Fruit fly (Drosophila melanogaster) whole organism, embryonic: Measurements from ENCODE around the gene Him.
A peak's percentile ranks its signal among the peaks of the same experiment; 100 is the strongest.

Source experiments
- Awh ChIP-seq: fragments of 200-800 bp; sonication (Bioruptor generic); IDR thresholded peaks from 2 replicates; pipeline ENCODE4, ENCODE4 v1.3.6; 2022; ENCODE audit warnings: missing biosample characterization, missing genetic modification characterization
- Blimp-1 ChIP-seq: fragments of 200-800 bp; sonication (Bioruptor generic); optimal IDR thresholded peaks from 3 replicates; lab custom pipeline; 2018; ENCODE audit warnings: missing biosample characterization, missing genetic modification characterization, mild to moderate bottlenecking, moderate library complexity, missing genetic modification reagents
- CG10147 ChIP-seq: fragments of 200-800 bp; sonication (Bioruptor generic); optimal IDR thresholded peaks from 2 replicates; lab custom pipeline; 2019; ENCODE audit warnings: missing biosample characterization, mild to moderate bottlenecking, missing genetic modification characterization, moderate library complexity
- CG1024 ChIP-seq: fragments of 200-800 bp; sonication (Bioruptor generic); IDR thresholded peaks from 2 replicates; pipeline ENCODE4 v1.3.6; 2022; ENCODE audit warnings: missing biosample characterization, missing genetic modification characterization
- CG11456 ChIP-seq: fragments of 200-800 bp; sonication (Bioruptor generic); IDR thresholded peaks from 3 replicates; pipeline ENCODE4 v1.3.6; 2022; ENCODE audit warnings: missing biosample characterization, missing genetic modification characterization
- CG11504 ChIP-seq: fragments of 200-800 bp; sonication (Bioruptor generic); optimal IDR thresholded peaks from 3 replicates; lab custom pipeline; 2019; ENCODE audit warnings: missing biosample characterization, mild to moderate bottlenecking, missing genetic modification characterization, moderate library complexity
- CG12071 ChIP-seq: fragments of 200-800 bp; sonication (Bioruptor generic); optimal IDR thresholded peaks from 3 replicates; lab custom pipeline; 2018; ENCODE audit warnings: missing biosample characterization, mild to moderate bottlenecking, missing genetic modification characterization
- CG13424 ChIP-seq: fragments of 200-800 bp; sonication (Bioruptor generic); optimal IDR thresholded peaks from 2 replicates; lab custom pipeline; 2019; ENCODE audit warnings: missing biosample characterization, mild to moderate bottlenecking, missing genetic modification characterization, moderate library complexity
- CG14710 ChIP-seq: fragments of 200-800 bp; sonication (Bioruptor generic); optimal IDR thresholded peaks from 3 replicates; lab custom pipeline; 2019; ENCODE audit warnings: missing biosample characterization, mild to moderate bottlenecking, missing genetic modification characterization, moderate library complexity
- CG14965 ChIP-seq: fragments of 200-800 bp; sonication (Bioruptor generic); optimal IDR thresholded peaks from 2 replicates; lab custom pipeline; 2016; ENCODE audit warnings: missing biosample characterization, missing genetic modification characterization, borderline replicate concordance
- CG15514 ChIP-seq: fragments of 200-800 bp; sonication (Bioruptor generic); optimal IDR thresholded peaks from 3 replicates; lab custom pipeline; 2017; ENCODE audit warnings: missing biosample characterization, missing genetic modification characterization, mild to moderate bottlenecking, moderate library complexity, missing genetic modification reagents
- CG15601 ChIP-seq: fragments of 200-800 bp; sonication (Bioruptor generic); optimal IDR thresholded peaks from 3 replicates; lab custom pipeline; 2019; ENCODE audit warnings: missing biosample characterization, mild to moderate bottlenecking, missing genetic modification characterization, moderate library complexity
- CG15696 ChIP-seq: fragments of 200-800 bp; sonication (Bioruptor generic); optimal IDR thresholded peaks from 2 replicates; lab custom pipeline; 2019; ENCODE audit warnings: missing biosample characterization, mild to moderate bottlenecking, missing genetic modification characterization, moderate library complexity
- CG18262 ChIP-seq: fragments of 200-800 bp; optimal IDR thresholded peaks from 3 replicates; lab custom pipeline; 2019; ENCODE audit warnings: missing biosample characterization, mild to moderate bottlenecking, missing genetic modification characterization, moderate library complexity
- CG18599 ChIP-seq: fragments of 200-800 bp; sonication (Bioruptor generic); optimal IDR thresholded peaks from 3 replicates; lab custom pipeline; 2017; ENCODE audit warnings: missing biosample characterization, missing genetic modification characterization, mild to moderate bottlenecking, moderate library complexity, missing genetic modification reagents
- CG18764 ChIP-seq: fragments of 200-800 bp; sonication (Bioruptor generic); optimal IDR thresholded peaks from 3 replicates; lab custom pipeline; 2016; ENCODE audit warnings: missing biosample characterization, missing genetic modification characterization
- CG2202 ChIP-seq: fragments of 200-800 bp; sonication (Bioruptor generic); optimal IDR thresholded peaks from 2 replicates; lab custom pipeline; 2018; ENCODE audit warnings: missing biosample characterization, mild to moderate bottlenecking, missing genetic modification characterization
- CG2712 ChIP-seq: fragments of 200-800 bp; optimal IDR thresholded peaks from 3 replicates; lab custom pipeline; 2019; ENCODE audit warnings: missing biosample characterization, mild to moderate bottlenecking, missing genetic modification characterization, moderate library complexity
- CG2875 ChIP-seq: fragments of 200-800 bp; sonication (Bioruptor generic); optimal IDR thresholded peaks from 2 replicates; lab custom pipeline; 2017; ENCODE audit warnings: missing biosample characterization, mild to moderate bottlenecking, missing genetic modification characterization, missing genetic modification reagents
- CG6254 ChIP-seq: fragments of 200-800 bp; sonication (Bioruptor generic); optimal IDR thresholded peaks from 3 replicates; lab custom pipeline; 2017; ENCODE audit warnings: mild to moderate bottlenecking, missing biosample characterization, missing genetic modification reagents, missing genetic modification characterization
- CG7987 ChIP-seq: fragments of 200-800 bp; sonication (Bioruptor generic); optimal IDR thresholded peaks from 2 replicates; lab custom pipeline; 2018; ENCODE audit warnings: missing biosample characterization, mild to moderate bottlenecking, missing genetic modification characterization, moderate library complexity
- D ChIP-seq, 2 experiments: fragments of 200-800 bp in 1 of 2; fragments of >200 bp in 1 of 2; sonication (Bioruptor generic) in 1 of 2; optimal IDR thresholded peaks; 2 replicates in 1 of 2; 3 replicates in 1 of 2; lab custom pipeline; 2017; ENCODE audit warnings: mild to moderate bottlenecking in 1 of 2, missing biosample characterization in 1 of 2, missing genetic modification characterization in 1 of 2, missing genetic modification reagents in 1 of 2
- Dip3 ChIP-seq: fragments of 200-800 bp; sonication (Bioruptor generic); optimal IDR thresholded peaks from 3 replicates; lab custom pipeline; 2016; ENCODE audit warnings: missing biosample characterization, missing genetic modification characterization
- Eip74EF ChIP-seq, 2 experiments: fragments of 200-800 bp in 1 of 2; fragments of >200 bp in 1 of 2; sonication (Bioruptor generic) in 1 of 2; optimal IDR thresholded peaks; 2 replicates each; lab custom pipeline; 2017 to 2019; ENCODE audit warnings: missing biosample characterization in 2 of 2, missing genetic modification characterization in 2 of 2, mild to moderate bottlenecking in 1 of 2, moderate library complexity in 1 of 2
- Fer1 ChIP-seq: fragments of 200-800 bp; sonication (Bioruptor generic); optimal IDR thresholded peaks from 2 replicates; lab custom pipeline; 2017; ENCODE audit warnings: missing biosample characterization, mild to moderate bottlenecking, missing genetic modification characterization
- Hr39 ChIP-seq: fragments of >200 bp; optimal IDR thresholded peaks from 2 replicates; lab custom pipeline; 2017
- Lhr ChIP-seq: fragments of 200-800 bp; sonication (Bioruptor generic); optimal IDR thresholded peaks from 3 replicates; lab custom pipeline; 2017; ENCODE audit warnings: mild to moderate bottlenecking, missing biosample characterization, missing genetic modification reagents, missing genetic modification characterization
- Med ChIP-seq: fragments of 200-800 bp; sonication (Bioruptor generic); peaks from one replicate; lab custom pipeline; 2016; ENCODE audit warnings: missing biosample characterization, missing genetic modification characterization, mild to moderate bottlenecking, inconsistent platforms, moderate library complexity
- Meics ChIP-seq: fragments of 200-800 bp; sonication (Bioruptor generic); optimal IDR thresholded peaks from 2 replicates; lab custom pipeline; 2017; ENCODE audit warnings: missing biosample characterization, mild to moderate bottlenecking, missing genetic modification characterization
- Oaz ChIP-seq: fragments of 200-800 bp; sonication (Bioruptor generic); IDR thresholded peaks from 2 replicates; pipeline ENCODE4 v1.3.6; 2022; ENCODE audit warnings: missing biosample characterization, missing genetic modification characterization
- Xrp1 ChIP-seq: fragments of 200-800 bp; sonication (Bioruptor generic); IDR thresholded peaks from 2 replicates; pipeline ENCODE4 v1.3.6; 2022; ENCODE audit warnings: missing biosample characterization, missing genetic modification characterization
- ab ChIP-seq: fragments of 200-800 bp; sonication (Bioruptor generic); optimal IDR thresholded peaks from 2 replicates; lab custom pipeline; 2016; ENCODE audit warnings: missing biosample characterization, missing genetic modification characterization
- ash1 ChIP-seq: fragments of 200-800 bp; sonication (Bioruptor generic); optimal IDR thresholded peaks from 2 replicates; lab custom pipeline; 2018; ENCODE audit warnings: missing biosample characterization, mild to moderate bottlenecking, missing genetic modification characterization
- cad ChIP-seq: fragments of >200 bp; optimal IDR thresholded peaks from 2 replicates; lab custom pipeline; 2017; ENCODE audit warnings: missing biosample characterization, missing genetic modification characterization
- cg ChIP-seq: fragments of 200-800 bp; sonication (Bioruptor generic); optimal IDR thresholded peaks from 3 replicates; lab custom pipeline; 2019; ENCODE audit warnings: missing biosample characterization, mild to moderate bottlenecking, missing genetic modification characterization, moderate library complexity
- ci ChIP-seq: fragments of 200-800 bp; sonication (Bioruptor generic); IDR thresholded peaks from 3 replicates; pipeline ENCODE4 v1.3.6; 2022; ENCODE audit warnings: missing biosample characterization, missing genetic modification characterization
- dmrt99B ChIP-seq: fragments of 200-800 bp; sonication (Bioruptor generic); optimal IDR thresholded peaks from 2 replicates; lab custom pipeline; 2018; ENCODE audit warnings: missing biosample characterization, mild to moderate bottlenecking, missing genetic modification characterization, moderate library complexity
- gsb-n ChIP-seq: fragments of 200-800 bp; sonication (Bioruptor generic); optimal IDR thresholded peaks from 3 replicates; lab custom pipeline; 2018; ENCODE audit warnings: missing biosample characterization, mild to moderate bottlenecking, missing genetic modification characterization
- ham ChIP-seq: fragments of 200-800 bp; sonication (Bioruptor generic); IDR thresholded peaks from 2 replicates; pipeline ENCODE4 v1.3.6; 2022; ENCODE audit warnings: missing biosample characterization, missing genetic modification characterization
- kni ChIP-seq: fragments of 200-800 bp; sonication (Bioruptor generic); optimal IDR thresholded peaks from 3 replicates; lab custom pipeline; 2017; ENCODE audit warnings: mild to moderate bottlenecking, missing biosample characterization, missing genetic modification reagents, missing genetic modification characterization
- lab ChIP-seq: fragments of 200-800 bp; sonication (Bioruptor generic); optimal IDR thresholded peaks from 3 replicates; lab custom pipeline; 2017; ENCODE audit warnings: missing biosample characterization, missing genetic modification characterization, mild to moderate bottlenecking, moderate library complexity, missing genetic modification reagents
- lov ChIP-seq, 2 experiments: fragments of 200-800 bp in 1 of 2; fragments of >200 bp in 1 of 2; sonication (Bioruptor generic) in 1 of 2; IDR thresholded peaks in 1 of 2; optimal IDR thresholded peaks in 1 of 2; 2 replicates in 1 of 2; 3 replicates in 1 of 2; pipeline versions ENCODE4 v1.3.6 to Lab custom; 2017 to 2022; ENCODE audit warnings: missing biosample characterization in 1 of 2, missing genetic modification characterization in 1 of 2
- repo ChIP-seq: fragments of 200-800 bp; sonication (Bioruptor generic); optimal IDR thresholded peaks from 2 replicates; lab custom pipeline; 2016; ENCODE audit warnings: missing biosample characterization, missing genetic modification characterization
- sc ChIP-seq, 3 experiments: fragments of >200 bp in 2 of 3; fragments of 200-800 bp in 1 of 3; sonication (Bioruptor generic) in 1 of 3; optimal IDR thresholded peaks; 2 replicates in 2 of 3; 3 replicates in 1 of 3; lab custom pipeline; 2017; ENCODE audit warnings: mild to moderate bottlenecking in 1 of 3, missing biosample characterization in 1 of 3, missing genetic modification characterization in 1 of 3, missing genetic modification reagents in 1 of 3
- sens ChIP-seq: fragments of 200-800 bp; sonication (Bioruptor generic); peaks from one replicate; lab custom pipeline; 2016; ENCODE audit warnings: missing biosample characterization, missing genetic modification characterization
- sna ChIP-seq: fragments of 200-800 bp; sonication (Bioruptor generic); IDR thresholded peaks from 2 replicates; pipeline ENCODE4 v1.3.6; 2022; ENCODE audit warnings: missing biosample characterization, missing genetic modification characterization; ENCODE audit not compliant: partially characterized antibody
- stwl ChIP-seq: fragments of 200-800 bp; sonication (Bioruptor generic); optimal IDR thresholded peaks from 3 replicates; lab custom pipeline; 2018; ENCODE audit warnings: missing biosample characterization, mild to moderate bottlenecking, missing genetic modification characterization, moderate library complexity

Him gene

DNA sequence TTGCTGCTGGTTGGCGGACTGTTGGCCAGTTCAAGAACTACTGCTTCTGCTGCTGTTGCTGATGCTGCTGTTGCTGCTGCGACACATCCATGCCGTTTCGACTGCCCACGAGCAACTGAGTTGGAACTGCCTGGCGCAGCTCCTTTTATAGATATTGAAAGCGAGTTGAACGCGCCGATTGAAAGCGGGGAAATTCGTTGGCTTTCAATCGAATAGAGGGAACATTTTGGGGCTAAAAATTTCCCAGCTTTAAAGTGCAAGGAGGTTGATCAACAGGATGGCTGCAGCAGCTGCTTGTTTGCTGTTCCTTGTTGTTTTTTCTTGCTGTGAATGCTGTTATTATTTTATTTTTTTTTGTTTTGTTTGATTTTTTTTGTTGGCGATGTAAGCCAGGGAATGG is 16.7 kb downstream of the Him start, which contains the start of gene CG33639:
Gene CG33639, minus strand, starts transcription at position 101 of the 400 bp plus-strand sequence.
- TF ChIP-seq CG15514 (GFP tag; lab: Kevin White, UChicago) (peak; percentile 4), sna (GFP tag; lab: Robert Waterston, UW) (no peak), Oaz (GFP tag; lab: Robert Waterston, UW) (no peak), lab (peak; percentile 3), cad (GFP tag; lab: Kevin White, UChicago) (no peak), Fer1 (peak; percentile 33), Hr39 (lab: Kevin White, UChicago) (no peak), CG15601 (tag; lab: Kevin White, UChicago) (peak; percentile 90), ash1 (GFP tag; lab: Kevin White, UChicago) (no peak), CG18599 (peak; percentile 1), CG2712 (tag; lab: Kevin White, UChicago) (no peak)
- TF ChIP-seq, all 482 proteins: peak for 5

DNA sequence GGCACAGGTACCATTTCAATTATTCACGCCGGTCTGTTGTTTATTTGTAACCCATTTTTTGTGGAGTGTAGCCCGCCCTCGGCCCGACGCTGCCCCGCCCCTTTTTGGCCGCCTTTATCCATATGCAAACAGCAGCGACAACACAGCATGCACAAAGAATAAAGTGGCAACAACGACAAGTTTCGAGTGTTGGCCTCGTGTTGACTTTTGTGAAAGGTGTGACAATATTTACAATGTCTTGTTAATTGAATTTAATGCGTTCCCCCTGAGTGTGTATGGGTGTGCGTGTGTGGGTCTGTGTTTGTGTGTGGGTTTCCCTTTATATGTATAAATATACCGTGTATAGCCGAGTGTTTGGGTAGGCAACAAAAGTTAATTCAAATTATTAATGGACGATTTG is 28.7 kb downstream of the Him start:
- TF ChIP-seq CG15696 (tag; lab: Kevin White, UChicago), result peak; percentile 31
- peak; percentile 75 for TF ChIP-seq sens
- TF ChIP-seq CG12071 (GFP tag; lab: Kevin White, UChicago), result peak; percentile 19
- TF ChIP-seq CG18262, result peak; percentile 12
- TF ChIP-seq CG11504 (tag; lab: Kevin White, UChicago), result peak; percentile 2
- no peak for TF ChIP-seq repo (GFP tag; lab: Kevin White, UChicago)
- TF ChIP-seq Eip74EF (GFP tag; optimal IDR thresholded peaks at IDR 0.05; lab: Kevin White, UChicago), result no peak
- TF ChIP-seq ci (GFP tag; lab: Robert Waterston, UW), result peak; percentile 68; the same call in 2 of the 3 replicates
- no peak for TF ChIP-seq CG11456 (GFP tag; lab: Robert Waterston, UW)
- TF ChIP-seq Xrp1, result peak; percentile 65
- no peak for TF ChIP-seq Dip3 (GFP tag; lab: Kevin White, UChicago)
- TF ChIP-seq Meics (GFP tag; lab: Kevin White, UChicago), result no peak
- no peak for TF ChIP-seq sc (optimal IDR thresholded peaks at IDR 0.05; lab: Kevin White, UChicago)
- peak; percentile 26 for TF ChIP-seq sc (GFP tag; optimal IDR thresholded peaks at IDR 0.05; lab: Kevin White, UChicago)
- TF ChIP-seq Med (GFP tag; lab: Kevin White, UChicago), result peak; percentile 69
- TF ChIP-seq D (optimal IDR thresholded peaks at IDR 0.05; lab: Kevin White, UChicago), result no peak
- peak; percentile 38 for TF ChIP-seq D (GFP tag; optimal IDR thresholded peaks at IDR 0.05; lab: Kevin White, UChicago)
- TF ChIP-seq CG2875 (GFP tag; lab: Kevin White, UChicago), result peak; percentile 53
- TF ChIP-seq CG13424, result peak; percentile 5
- TF ChIP-seq gsb-n, result peak; percentile 55
- TF ChIP-seq lov (optimal IDR thresholded peaks at IDR 0.05; lab: Kevin White, UChicago), result no peak
- no peak for TF ChIP-seq lov (GFP tag; IDR thresholded peaks at IDR 0.05; lab: Robert Waterston, UW)
- peak; percentile 69 for TF ChIP-seq kni
- TF ChIP-seq CG14710 (tag; lab: Kevin White, UChicago), result peak; percentile 36
- peak; percentile 68 for TF ChIP-seq Blimp-1 (GFP tag; lab: Kevin White, UChicago)
- TF ChIP-seq stwl, result no peak
- peak; percentile 22 for TF ChIP-seq Lhr (GFP tag; lab: Kevin White, UChicago)
- peak; percentile 20 for TF ChIP-seq CG7987 (GFP tag; lab: Kevin White, UChicago)
- peak; percentile 25 for TF ChIP-seq dmrt99B (tag; lab: Kevin White, UChicago)
- TF ChIP-seq CG6254 (GFP tag; lab: Kevin White, UChicago), result peak; percentile 20
- no peak for TF ChIP-seq CG14965 (GFP tag; lab: Kevin White, UChicago)
- TF ChIP-seq CG18764, result peak; percentile 14
- no peak for TF ChIP-seq CG10147 (GFP tag; lab: Kevin White, UChicago)
- TF ChIP-seq Awh (GFP tag; lab: Robert Waterston, UW), result peak; percentile 28; the same call in 1 of the 2 replicates
- TF ChIP-seq cg, result no peak
- peak; percentile 46 for TF ChIP-seq CG2202 (tag; lab: Kevin White, UChicago)
- 0 out of 2 replicates have a peak, but pooled peaks have one; percentile 10 for TF ChIP-seq CG1024 (GFP tag; lab: Robert Waterston, UW)
- no peak for TF ChIP-seq ham (GFP tag; lab: Robert Waterston, UW)
- TF ChIP-seq ab (GFP tag; lab: Kevin White, UChicago), result no peak
